Worm (Caenorhabditis elegans): Measurements from ENCODE around the gene W09D10.5.

ce11 chrIII:10711192-10711673 is at the start of gene W09D10.5:
- TF ChIP-seq snpc-4 (tag; optimal IDR thresholded peaks at IDR 0.05) = no peak
- TF ChIP-seq unc-62 (GFP tag; optimal IDR thresholded peaks at IDR 0.05) = no peak

Data from whole organism, L2 larva.